1 fruit fly cellular context compared by ENCODE assay signal in genomic region chr2L:8198757-8199156, dm6.
TF ChIP-seq lines count a peak whose summit lies in the region.

PGAP5 (plus strand) TSS chr2L:8198882.

TF ChIP-seq in whole organism, embryonic, 481 proteins besides CTCF, POLR2A, EP300 and RAD21 (continued from another document):
- TF ChIP-seq CG14860 (GFP tag; IDR thresholded peaks at IDR 0.05; lab: Robert Waterston, UW; ENCODE audit: partially characterized antibody) (peak; percentile 85), chinmo (GFP tag; IDR thresholded peaks at IDR 0.05; lab: Robert Waterston, UW; ENCODE audit: partially characterized antibody) (peak; percentile 93), unc-4 (GFP tag; IDR thresholded peaks at IDR 0.05; lab: Robert Waterston, UW; ENCODE audit: partially characterized antibody) (peak; percentile 98), CG34224 (GFP tag; IDR thresholded peaks at IDR 0.05; lab: Robert Waterston, UW; ENCODE audit: partially characterized antibody) (peak; percentile 98), HmgZ (tag; optimal IDR thresholded peaks at IDR 0.05; lab: Kevin White, UChicago) (peak; percentile 54), CG12659 (GFP tag; optimal IDR thresholded peaks at IDR 0.05; lab: Kevin White, UChicago) (peak; percentile 48), CG2712 (tag; optimal IDR thresholded peaks at IDR 0.05; lab: Kevin White, UChicago) (peak; percentile 22), CG14710 (tag; optimal IDR thresholded peaks at IDR 0.05; lab: Kevin White, UChicago) (peak; percentile 56), gfzf (GFP tag; optimal IDR thresholded peaks at IDR 0.05; lab: Kevin White, UChicago) (peak; percentile 30), Vsx1 (GFP tag; optimal IDR thresholded peaks at IDR 0.05; lab: Kevin White, UChicago) (no peak), schlank (tag; optimal IDR thresholded peaks at IDR 0.05; lab: Kevin White, UChicago) (no peak), zen2 (GFP tag; IDR thresholded peaks at IDR 0.05; lab: Robert Waterston, UW; ENCODE audit: partially characterized antibody) (peak; percentile 88), CG4328 (GFP tag; optimal IDR thresholded peaks at IDR 0.05; lab: Kevin White, UChicago) (no peak), CG11398 (GFP tag; optimal IDR thresholded peaks at IDR 0.05; lab: Kevin White, UChicago) (no peak), CG13624 (GFP tag; optimal IDR thresholded peaks at IDR 0.05; lab: Kevin White, UChicago) (peak; percentile 19), CG6791 (GFP tag; IDR thresholded peaks at IDR 0.05; lab: Robert Waterston, UW; ENCODE audit: partially characterized antibody) (peak; percentile 94), phol (tag; optimal IDR thresholded peaks at IDR 0.05; lab: Kevin White, UChicago) (peak; percentile 20), CG4617 (GFP tag; optimal IDR thresholded peaks at IDR 0.05; lab: Kevin White, UChicago; ENCODE audit: borderline replicate concordance) (peak; percentile 35), Ets97D (GFP tag; optimal IDR thresholded peaks at IDR 0.05; lab: Kevin White, UChicago) (peak; percentile 60), gt (GFP tag; IDR thresholded peaks at IDR 0.05; lab: Robert Waterston, UW) (no peak), CG12071 (GFP tag; optimal IDR thresholded peaks at IDR 0.05; lab: Kevin White, UChicago) (no peak), zfh2 (GFP tag; optimal IDR thresholded peaks at IDR 0.05; lab: Kevin White, UChicago) (peak; percentile 2), Rx (GFP tag; IDR thresholded peaks at IDR 0.05; lab: Robert Waterston, UW) (no peak), hbn (GFP tag; IDR thresholded peaks at IDR 0.05; lab: Robert Waterston, UW; ENCODE audit: partially characterized antibody) (peak; percentile 98), ems (GFP tag; optimal IDR thresholded peaks at IDR 0.05; lab: Kevin White, UChicago) (peak; percentile 16), hb (GFP tag; IDR thresholded peaks at IDR 0.05; lab: Robert Waterston, UW; ENCODE audit: partially characterized antibody) (peak; percentile 79), Sox102F (GFP tag; optimal IDR thresholded peaks at IDR 0.05; lab: Kevin White, UChicago) (no peak), slbo (GFP tag; IDR thresholded peaks at IDR 0.05; lab: Robert Waterston, UW) (peak; percentile 42; the same call in 1 of the 2 replicates), CG13287 (GFP tag; IDR thresholded peaks at IDR 0.05; lab: Robert Waterston, UW; ENCODE audit: partially characterized antibody) (peak; percentile 99), crp (GFP tag; optimal IDR thresholded peaks at IDR 0.05; lab: Kevin White, UChicago) (peak in 1 of 2 experiments; percentile 2), CG3838 (GFP tag; optimal IDR thresholded peaks at IDR 0.05; lab: Kevin White, UChicago) (no peak), YL-1 (GFP tag; optimal IDR thresholded peaks at IDR 0.05; lab: Kevin White, UChicago) (peak; percentile 29), da (GFP tag; optimal IDR thresholded peaks at IDR 0.05; lab: Kevin White, UChicago) (no peak), nerfin-2 (GFP tag; IDR thresholded peaks at IDR 0.05; lab: Robert Waterston, UW; ENCODE audit: partially characterized antibody) (peak; percentile 74), Rfx (GFP tag; IDR thresholded peaks at IDR 0.05; lab: Robert Waterston, UW) (peak; percentile 63; the same call in 1 of the 2 replicates), CG14014 (GFP tag; IDR thresholded peaks at IDR 0.05; lab: Robert Waterston, UW) (no peak), Dp (GFP tag; optimal IDR thresholded peaks at IDR 0.05; lab: Kevin White, UChicago) (peak; percentile 96), CG4854 (GFP tag; optimal IDR thresholded peaks at IDR 0.05; lab: Kevin White, UChicago) (peak; percentile 2), HLH4C (GFP tag; IDR thresholded peaks at IDR 0.05; lab: Robert Waterston, UW; ENCODE audit: partially characterized antibody) (peak; percentile 85), Hr3 (GFP tag; optimal IDR thresholded peaks at IDR 0.05; lab: Kevin White, UChicago) (no peak), trem (tag; optimal IDR thresholded peaks at IDR 0.05; lab: Kevin White, UChicago) (peak; percentile 27), CG17612 (GFP tag; IDR thresholded peaks at IDR 0.05; lab: Robert Waterston, UW) (no peak), sob (GFP tag; IDR thresholded peaks at IDR 0.05; lab: Robert Waterston, UW) (peak; percentile 62), NC2β (GFP tag; optimal IDR thresholded peaks at IDR 0.05; lab: Kevin White, UChicago) (peak; percentile 5), pzg (GFP tag; optimal IDR thresholded peaks at IDR 0.05; lab: Kevin White, UChicago) (peak; percentile 84), B-H2 (GFP tag; optimal IDR thresholded peaks at IDR 0.05; lab: Kevin White, UChicago) (peak; percentile 73), MBD-R2 (GFP tag; IDR thresholded peaks at IDR 0.05; lab: Robert Waterston, UW) (peak; percentile 93), pho (GFP tag; optimal IDR thresholded peaks at IDR 0.05; lab: Kevin White, UChicago) (peak; percentile 24), wdn (GFP tag; IDR thresholded peaks at IDR 0.05; lab: Robert Waterston, UW) (no peak), mld (GFP tag; IDR thresholded peaks at IDR 0.05; lab: Robert Waterston, UW; ENCODE audit: partially characterized antibody) (peak; percentile 74; the same call in 2 of the 3 replicates), Dref (GFP tag; IDR thresholded peaks at IDR 0.05; lab: Robert Waterston, UW) (peak; percentile 89), CG30020 (tag; optimal IDR thresholded peaks at IDR 0.05; lab: Kevin White, UChicago) (no peak), Adf1 (GFP tag; IDR thresholded peaks at IDR 0.05; lab: Robert Waterston, UW) (no peak), inv (GFP tag; IDR thresholded peaks at IDR 0.05; lab: Robert Waterston, UW; ENCODE audit: partially characterized antibody) (peak; percentile 87), Ssrp (tag; optimal IDR thresholded peaks at IDR 0.05; lab: Kevin White, UChicago) (no peak), corto (GFP tag; optimal IDR thresholded peaks at IDR 0.05; lab: Kevin White, UChicago) (peak; percentile 19), Opbp (GFP tag; IDR thresholded peaks at IDR 0.05; lab: Robert Waterston, UW; ENCODE audit: partially characterized antibody) (peak; percentile 93), Bgb (GFP tag; IDR thresholded peaks at IDR 0.05; lab: Robert Waterston, UW; ENCODE audit: partially characterized antibody) (peak; percentile 95), fd64A (GFP tag; optimal IDR thresholded peaks at IDR 0.05; lab: Kevin White, UChicago) (no peak), bigmax (GFP tag; optimal IDR thresholded peaks at IDR 0.05; lab: Kevin White, UChicago) (no peak), sna (GFP tag; IDR thresholded peaks at IDR 0.05; lab: Robert Waterston, UW; ENCODE audit: partially characterized antibody) (peak; percentile 95), CG3995 (GFP tag; optimal IDR thresholded peaks at IDR 0.05; lab: Kevin White, UChicago) (peak; percentile 35), Sin3A (optimal IDR thresholded peaks at IDR 0.05; lab: Kevin White, UChicago) (peak; percentile 61), Pdp1 (GFP tag; optimal IDR thresholded peaks at IDR 0.05; lab: Kevin White, UChicago) (peak in 1 of 2 experiments; percentile 54), fu2 (GFP tag; optimal IDR thresholded peaks at IDR 0.05; lab: Kevin White, UChicago) (peak; percentile 20), CG8944 (GFP tag; optimal IDR thresholded peaks at IDR 0.05; lab: Kevin White, UChicago) (no peak), Fer1 (GFP tag; optimal IDR thresholded peaks at IDR 0.05; lab: Kevin White, UChicago) (peak; percentile 22), Sry-δ (GFP tag; optimal IDR thresholded peaks at IDR 0.05; lab: Kevin White, UChicago) (peak; percentile 91), tna (GFP tag; IDR thresholded peaks at IDR 0.05; lab: Robert Waterston, UW; ENCODE audit: partially characterized antibody) (peak; percentile 81), knrl (GFP tag; IDR thresholded peaks at IDR 0.05; lab: Robert Waterston, UW; ENCODE audit: partially characterized antibody) (peak; percentile 91), CG15514 (GFP tag; optimal IDR thresholded peaks at IDR 0.05; lab: Kevin White, UChicago) (peak; percentile 69), Dbx (GFP tag; IDR thresholded peaks at IDR 0.05; lab: Robert Waterston, UW) (peak; percentile 76; the same call in 2 of the 3 replicates), CG18011 (GFP tag; optimal IDR thresholded peaks at IDR 0.05; lab: Kevin White, UChicago) (peak; percentile 10), aop (GFP tag; IDR thresholded peaks at IDR 0.05; lab: Robert Waterston, UW) (peak; percentile 22; the same call in 1 of the 2 replicates), CG2116 (GFP tag; optimal IDR thresholded peaks at IDR 0.05; lab: Kevin White, UChicago) (peak; percentile 56), Max (GFP tag; optimal IDR thresholded peaks at IDR 0.05; lab: Kevin White, UChicago) (peak; percentile 27), BEAF-32 (GFP tag; optimal IDR thresholded peaks at IDR 0.05; lab: Kevin White, UChicago) (peak; percentile 91), mam (GFP tag; optimal IDR thresholded peaks at IDR 0.05; lab: Kevin White, UChicago) (peak; percentile 30), nmo (GFP tag; optimal IDR thresholded peaks at IDR 0.05; lab: Kevin White, UChicago) (peak; percentile 28), Xrp1 (GFP tag; IDR thresholded peaks at IDR 0.05; lab: Robert Waterston, UW) (no peak), sens (GFP tag; lab: Kevin White, UChicago) (peak; percentile 84), CG8388 (GFP tag; optimal IDR thresholded peaks at IDR 0.05; lab: Kevin White, UChicago) (no peak), CG34376 (GFP tag; optimal IDR thresholded peaks at IDR 0.05; lab: Kevin White, UChicago) (peak; percentile 24), D19A (tag; optimal IDR thresholded peaks at IDR 0.05; lab: Kevin White, UChicago) (no peak), CG12155 (GFP tag; optimal IDR thresholded peaks at IDR 0.05; lab: Kevin White, UChicago) (peak; percentile 29), CG11695 (GFP tag; IDR thresholded peaks at IDR 0.05; lab: Robert Waterston, UW) (no peak), CG9215 (GFP tag; IDR thresholded peaks at IDR 0.05; lab: Robert Waterston, UW) (no peak), row (GFP tag; IDR thresholded peaks at IDR 0.05; lab: Robert Waterston, UW) (0 out of 3 replicates have a peak, but pooled peaks have one; percentile 26), pita (GFP tag; optimal IDR thresholded peaks at IDR 0.05; lab: Kevin White, UChicago) (no peak), CG7786 (GFP tag; optimal IDR thresholded peaks at IDR 0.05; lab: Kevin White, UChicago) (peak; percentile 21), CG10267 (tag; optimal IDR thresholded peaks at IDR 0.05; lab: Kevin White, UChicago) (peak; percentile 93), CG16863 (GFP tag; optimal IDR thresholded peaks at IDR 0.05; lab: Kevin White, UChicago) (peak; percentile 34), MESR4 (GFP tag; optimal IDR thresholded peaks at IDR 0.05; lab: Kevin White, UChicago) (peak; percentile 47), lov (optimal IDR thresholded peaks at IDR 0.05; lab: Kevin White, UChicago) (no peak), lov (GFP tag; IDR thresholded peaks at IDR 0.05; lab: Robert Waterston, UW) (no peak), CG11723 (GFP tag; optimal IDR thresholded peaks at IDR 0.05; lab: Kevin White, UChicago) (no peak), Mad (GFP tag; optimal IDR thresholded peaks at IDR 0.05; lab: Kevin White, UChicago) (peak; percentile 5), ERR (GFP tag; optimal IDR thresholded peaks at IDR 0.05; lab: Kevin White, UChicago) (no peak), CG11456 (GFP tag; IDR thresholded peaks at IDR 0.05; lab: Robert Waterston, UW) (no peak), kah (GFP tag; optimal IDR thresholded peaks at IDR 0.05; lab: Kevin White, UChicago) (no peak), CG32532 (GFP tag; IDR thresholded peaks at IDR 0.05; lab: Robert Waterston, UW) (0 out of 2 replicates have a peak, but pooled peaks have one; percentile 25), lbe (GFP tag; optimal IDR thresholded peaks at IDR 0.05; lab: Kevin White, UChicago) (peak; percentile 75), vnd (GFP tag; IDR thresholded peaks at IDR 0.05; lab: Robert Waterston, UW; ENCODE audit: partially characterized antibody) (peak; percentile 87), mirr (GFP tag; optimal IDR thresholded peaks at IDR 0.05; lab: Kevin White, UChicago) (no peak), CG16813 (GFP tag; IDR thresholded peaks at IDR 0.05; lab: Robert Waterston, UW; ENCODE audit: partially characterized antibody) (peak; percentile 90), E2f2 (GFP tag; IDR thresholded peaks at IDR 0.05; lab: Robert Waterston, UW) (peak; percentile 99), stwl (tag; optimal IDR thresholded peaks at IDR 0.05; lab: Kevin White, UChicago) (peak; percentile 52), CG2120 (GFP tag; optimal IDR thresholded peaks at IDR 0.05; lab: Kevin White, UChicago) (peak; percentile 60), CG42726 (GFP tag; IDR thresholded peaks at IDR 0.05; lab: Robert Waterston, UW; ENCODE audit: partially characterized antibody) (peak; percentile 92), CG7963 (GFP tag; IDR thresholded peaks at IDR 0.05; lab: Robert Waterston, UW; ENCODE audit: partially characterized antibody) (peak; percentile 85), CG7987 (GFP tag; optimal IDR thresholded peaks at IDR 0.05; lab: Kevin White, UChicago) (no peak), CG9797 (GFP tag; optimal IDR thresholded peaks at IDR 0.05; lab: Kevin White, UChicago) (peak; percentile 13)
